Worm (Caenorhabditis elegans) whole organism, L4 larva: ENCODE data around the gene prmn-1.

Experiments used
- F26F4.8 ChIP-seq: fragments of 200-800 bp; sonication (Bioruptor generic); conservative IDR thresholded peaks from 2 replicates; pipeline ENCODE4 v1.3.6; 2022; ENCODE audit warnings: missing genetic modification characterization, missing compliant biosample characterization
- F37D6.2 ChIP-seq: sonication (generic microtip); optimal IDR thresholded peaks from 2 replicates; lab custom pipeline; 2016; ENCODE audit warnings: mild to moderate bottlenecking, missing genetic modification characterization, missing compliant biosample characterization
- F49E8.2 ChIP-seq: sonication (generic microtip); optimal IDR thresholded peaks from 2 replicates; lab custom pipeline; 2016; ENCODE audit warnings: missing compliant biosample characterization, mild to moderate bottlenecking, missing genetic modification characterization, borderline replicate concordance
- R02D3.7 ChIP-seq: fragments of 150-350 bp; sonication (generic microtip); optimal IDR thresholded peaks from 3 replicates; lab custom pipeline; 2014; ENCODE audit warnings: missing biosample characterization, missing genetic modification characterization
- T26A8.4 ChIP-seq: fragments of 200-800 bp; sonication (Bioruptor generic); IDR thresholded peaks from 2 replicates; pipeline ENCODE4 v1.3.6; 2022; ENCODE audit warnings: missing genetic modification characterization, missing compliant biosample characterization
- Y105C5A.15 ChIP-seq: fragments of 200-800 bp; sonication (Bioruptor generic); IDR thresholded peaks from 2 replicates; pipeline ENCODE4 v1.3.6; 2022; ENCODE audit warnings: missing genetic modification characterization, missing compliant biosample characterization
- Y48G9A.11 ChIP-seq: fragments of 200-800 bp; sonication (Bioruptor generic); IDR thresholded peaks from 2 replicates; pipeline ENCODE4 v1.3.6; 2022; ENCODE audit warnings: missing genetic modification reagents, missing genetic modification characterization, missing compliant biosample characterization
- Y75B8A.6 ChIP-seq: fragments of 200-800 bp; sonication (Bioruptor generic); IDR thresholded peaks from 2 replicates; pipeline ENCODE4 v1.3.6; 2022; ENCODE audit warnings: missing genetic modification reagents, missing genetic modification characterization, missing compliant biosample characterization
- ZK546.5 ChIP-seq, 2 experiments: sonication (generic microtip); optimal IDR thresholded peaks; 2 replicates each; lab custom pipeline; 2017; ENCODE audit warnings: missing biosample characterization in 2 of 2, missing genetic modification characterization in 2 of 2
- ama-1 ChIP-seq: fragments of 150-350 bp; optimal IDR thresholded peaks from 2 replicates; lab custom pipeline; 2014; ENCODE audit warnings: inconsistent platforms, mixed read lengths
- attf-4 ChIP-seq: sonication (generic microtip); optimal IDR thresholded peaks from 3 replicates; lab custom pipeline; 2017; ENCODE audit warnings: missing biosample characterization, missing genetic modification characterization
- ceh-28 ChIP-seq: fragments of 150-350 bp; optimal IDR thresholded peaks from 2 replicates; lab custom pipeline; 2014; ENCODE audit warnings: missing biosample characterization, missing genetic modification reagents, missing genetic modification characterization
- ceh-44 ChIP-seq: fragments of 200-800 bp; sonication (Bioruptor generic); IDR thresholded peaks from 2 replicates; pipeline ENCODE4 v1.3.6; 2022; ENCODE audit warnings: missing genetic modification reagents, missing genetic modification characterization, missing compliant biosample characterization
- ceh-62 ChIP-seq: sonication (generic microtip); optimal IDR thresholded peaks from 2 replicates; lab custom pipeline; 2017; ENCODE audit warnings: missing biosample characterization, missing genetic modification characterization
- ceh-82 ChIP-seq: sonication (generic microtip); optimal IDR thresholded peaks from 2 replicates; lab custom pipeline; 2017; ENCODE audit warnings: missing biosample characterization, missing genetic modification characterization
- ces-1 ChIP-seq: fragments of 150-350 bp; sonication (generic microtip); optimal IDR thresholded peaks from 4 replicates; lab custom pipeline; 2014; ENCODE audit warnings: missing biosample characterization, missing genetic modification reagents, missing genetic modification characterization
- daf-19 ChIP-seq: fragments of 200-800 bp; sonication (Bioruptor generic); conservative IDR thresholded peaks from 2 replicates; pipeline ENCODE4 v1.3.6; 2022; ENCODE audit warnings: missing genetic modification characterization, missing compliant biosample characterization
- daf-8 ChIP-seq: fragments of 200-800 bp; sonication (Bioruptor generic); IDR thresholded peaks from 2 replicates; pipeline ENCODE4 v1.3.6; 2022; ENCODE audit warnings: missing genetic modification characterization, missing compliant biosample characterization
- egl-43 ChIP-seq: fragments of 200-800 bp; sonication (Bioruptor generic); IDR thresholded peaks from 2 replicates; pipeline ENCODE4 v1.3.6; 2022; ENCODE audit warnings: missing genetic modification reagents, missing genetic modification characterization, missing compliant biosample characterization
- gei-8 ChIP-seq: fragments of 200-800 bp; sonication (Bioruptor generic); optimal IDR thresholded peaks from 2 replicates; lab custom pipeline; 2018; ENCODE audit warnings: mild to moderate bottlenecking, missing genetic modification characterization, missing compliant biosample characterization
- hlh-11 ChIP-seq: fragments of 200-800 bp; sonication (Bioruptor generic); optimal IDR thresholded peaks from 2 replicates; lab custom pipeline; 2018; ENCODE audit warnings: mild to moderate bottlenecking, missing genetic modification characterization, missing compliant biosample characterization
- lin-13 ChIP-seq: fragments of 150-350 bp; optimal IDR thresholded peaks from 2 replicates; lab custom pipeline; 2014; ENCODE audit warnings: missing biosample characterization, missing genetic modification reagents, missing genetic modification characterization
- lin-15B ChIP-seq: fragments of 150-350 bp; sonication (generic microtip); optimal IDR thresholded peaks from 3 replicates; lab custom pipeline; 2014; ENCODE audit warnings: missing biosample characterization, missing genetic modification characterization
- lin-39 ChIP-seq: fragments of 150-350 bp; optimal IDR thresholded peaks from 2 replicates; lab custom pipeline; 2014; ENCODE audit warnings: missing biosample characterization, missing genetic modification reagents, missing genetic modification characterization
- lsy-2 ChIP-seq, 2 experiments: fragments of 150-350 bp in 1 of 2; sonication (generic microtip) in 1 of 2; optimal IDR thresholded peaks; 2 replicates each; lab custom pipeline; 2014 to 2017; ENCODE audit warnings: missing biosample characterization in 2 of 2, missing genetic modification characterization in 2 of 2
- mdl-1 ChIP-seq, 2 experiments: fragments of 150-350 bp in 1 of 2; sonication (generic microtip) in 1 of 2; optimal IDR thresholded peaks; 2 replicates each; lab custom pipeline; 2014 to 2017; ENCODE audit warnings: missing biosample characterization in 2 of 2, missing genetic modification characterization in 2 of 2
- mep-1 ChIP-seq: fragments of 150-350 bp; sonication (generic microtip); optimal IDR thresholded peaks from 3 replicates; lab custom pipeline; 2014; ENCODE audit warnings: missing biosample characterization, missing genetic modification characterization
- mes-2 ChIP-seq: sonication (generic microtip); optimal IDR thresholded peaks from 2 replicates; lab custom pipeline; 2016; ENCODE audit warnings: missing genotype, mild to moderate bottlenecking, missing genetic modification characterization, missing compliant biosample characterization; ENCODE audit not compliant: poor library complexity, severe bottlenecking
- nhr-102 ChIP-seq: sonication (generic microtip); optimal IDR thresholded peaks from 2 replicates; lab custom pipeline; 2016; ENCODE audit warnings: mild to moderate bottlenecking, missing genetic modification characterization, moderate library complexity, missing compliant biosample characterization
- nhr-28 ChIP-seq: fragments of 150-350 bp; optimal IDR thresholded peaks from 2 replicates; lab custom pipeline; 2014; ENCODE audit warnings: missing biosample characterization, missing genetic modification characterization
- nhr-41 ChIP-seq: fragments of 200-800 bp; sonication (Bioruptor generic); IDR thresholded peaks from 2 replicates; pipeline ENCODE4 v1.3.6; 2022; ENCODE audit warnings: missing genetic modification reagents, missing genetic modification characterization, missing compliant biosample characterization
- nhr-42 ChIP-seq: fragments of 200-800 bp; sonication (Bioruptor generic); IDR thresholded peaks from 2 replicates; pipeline ENCODE4 v1.3.6; 2022; ENCODE audit warnings: missing genetic modification characterization, missing compliant biosample characterization
- nhr-48 ChIP-seq: sonication (generic microtip); optimal IDR thresholded peaks from 2 replicates; lab custom pipeline; 2016; ENCODE audit warnings: mild to moderate bottlenecking, missing genetic modification characterization, missing compliant biosample characterization
- nhr-77 ChIP-seq: fragments of 150-350 bp; optimal IDR thresholded peaks from 2 replicates; lab custom pipeline; 2014; ENCODE audit warnings: missing biosample characterization, missing genetic modification characterization
- pha-4 ChIP-seq, 2 experiments: fragments of 150-350 bp in 1 of 2; fragments of 200-800 bp in 1 of 2; sonication (Bioruptor generic) in 1 of 2; IDR thresholded peaks in 1 of 2; optimal IDR thresholded peaks in 1 of 2; 2 replicates each; pipeline versions ENCODE4 v1.3.6 to Lab custom; 2014 to 2022; ENCODE audit warnings: missing genetic modification characterization in 2 of 2, missing genetic modification reagents in 2 of 2, missing biosample characterization in 1 of 2, missing compliant biosample characterization in 1 of 2
- php-3 ChIP-seq: fragments of 200-800 bp; sonication (Bioruptor generic); IDR thresholded peaks from 2 replicates; pipeline ENCODE4 v1.3.6; 2022; ENCODE audit warnings: missing genetic modification reagents, missing genetic modification characterization, missing compliant biosample characterization
- pqm-1 ChIP-seq: sonication (generic microtip); optimal IDR thresholded peaks from 2 replicates; lab custom pipeline; 2017; ENCODE audit warnings: missing biosample characterization, missing genetic modification characterization
- rbr-2 ChIP-seq: sonication (generic microtip); optimal IDR thresholded peaks from 2 replicates; lab custom pipeline; 2016; ENCODE audit warnings: missing genotype, missing genetic modification characterization, missing compliant biosample characterization
- sdz-12 ChIP-seq: fragments of 200-800 bp; sonication (Bioruptor generic); optimal IDR thresholded peaks from 2 replicates; lab custom pipeline; 2018; ENCODE audit warnings: mild to moderate bottlenecking, missing genetic modification characterization, missing compliant biosample characterization
- skn-1 ChIP-seq: fragments of 150-350 bp; optimal IDR thresholded peaks from 2 replicates; lab custom pipeline; 2014; ENCODE audit warnings: missing biosample characterization, missing genetic modification characterization
- spr-1 ChIP-seq: sonication (generic microtip); optimal IDR thresholded peaks from 2 replicates; lab custom pipeline; 2016; ENCODE audit warnings: mild to moderate bottlenecking, missing genetic modification characterization, missing compliant biosample characterization
- tag-97 ChIP-seq: fragments of 200-800 bp; sonication (Bioruptor generic); IDR thresholded peaks from 2 replicates; pipeline ENCODE4 v1.3.6; 2022; ENCODE audit warnings: missing genetic modification characterization, missing compliant biosample characterization
- tra-1 ChIP-seq: fragments of 200-800 bp; sonication (Bioruptor generic); IDR thresholded peaks from 2 replicates; pipeline ENCODE4 v1.3.6; 2022; ENCODE audit warnings: missing genetic modification reagents, missing genetic modification characterization, missing compliant biosample characterization
- unc-130 ChIP-seq: sonication (generic microtip); optimal IDR thresholded peaks from 2 replicates; lab custom pipeline; 2016; ENCODE audit warnings: missing genetic modification reagents, missing genetic modification characterization, missing compliant biosample characterization
- vab-7 ChIP-seq: fragments of 200-800 bp; sonication (Bioruptor generic); IDR thresholded peaks from 2 replicates; pipeline ENCODE4 v1.3.6; 2022; ENCODE audit warnings: missing genetic modification reagents, missing genetic modification characterization, missing compliant biosample characterization
- zip-11 ChIP-seq: fragments of 200-800 bp; sonication (Bioruptor generic); IDR thresholded peaks from 2 replicates; pipeline ENCODE4 v1.3.6; 2022; ENCODE audit warnings: missing genetic modification characterization, missing compliant biosample characterization
- zip-2 ChIP-seq: fragments of 150-350 bp; optimal IDR thresholded peaks from 2 replicates; lab custom pipeline; 2014; ENCODE audit warnings: missing biosample characterization, missing genetic modification characterization
- ztf-11 ChIP-seq: fragments of 150-350 bp; optimal IDR thresholded peaks from 2 replicates; lab custom pipeline; 2014; ENCODE audit warnings: missing biosample characterization, missing genetic modification characterization
- ztf-7 ChIP-seq: fragments of 150-350 bp; optimal IDR thresholded peaks from 2 replicates; lab custom pipeline; 2014; ENCODE audit warnings: missing biosample characterization, missing genetic modification characterization

Gene prmn-1

DNA sequence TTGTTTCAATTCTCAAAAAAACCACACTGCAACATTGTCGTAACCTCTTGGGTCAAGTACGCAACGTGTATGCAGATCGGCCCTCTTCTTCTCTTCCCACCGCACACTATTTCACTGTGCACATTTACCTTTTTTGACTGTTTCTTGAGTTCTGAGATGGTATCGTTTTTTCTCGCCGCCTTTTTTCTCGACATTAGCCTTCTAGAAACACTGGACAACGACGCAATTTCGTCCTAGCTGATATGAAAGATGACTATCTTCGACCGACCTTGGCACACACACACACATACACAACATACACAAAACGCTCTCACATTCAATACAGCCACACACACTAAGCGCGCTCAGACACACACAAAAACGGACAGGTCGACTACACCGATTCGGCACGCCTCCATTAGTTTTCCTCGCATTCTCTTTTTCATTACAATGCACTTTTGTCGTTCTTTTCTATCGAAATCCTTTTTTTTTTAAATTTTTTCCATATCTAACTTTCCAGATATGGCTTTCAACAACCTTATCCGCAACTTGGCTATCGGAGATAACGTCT, 45.4 kb upstream of the prmn-1 start, which contains the start of gene aco-1 (continued):
- TF ChIP-seq nhr-28 (tag; lab: Kevin White, UChicago) (peak; percentile 99), nhr-41 (no peak), mep-1 (tag; lab: Kevin White, UChicago) (peak; percentile 27), zip-2 (no peak), rbr-2 (tag; lab: Kevin White, UChicago) (peak; percentile 4), tag-97 (GFP tag; lab: Robert Waterston, UW) (no peak), hlh-11 (peak; percentile 77), nhr-48 (tag; lab: Kevin White, UChicago) (no peak), ceh-82 (tag; lab: Kevin White, UChicago) (no peak), mes-2 (no peak), tra-1 (GFP tag; lab: Robert Waterston, UW) (0 out of 2 replicates have a peak, but pooled peaks have one; percentile 39), ztf-11 (tag; lab: Kevin White, UChicago) (no peak)

DNA sequence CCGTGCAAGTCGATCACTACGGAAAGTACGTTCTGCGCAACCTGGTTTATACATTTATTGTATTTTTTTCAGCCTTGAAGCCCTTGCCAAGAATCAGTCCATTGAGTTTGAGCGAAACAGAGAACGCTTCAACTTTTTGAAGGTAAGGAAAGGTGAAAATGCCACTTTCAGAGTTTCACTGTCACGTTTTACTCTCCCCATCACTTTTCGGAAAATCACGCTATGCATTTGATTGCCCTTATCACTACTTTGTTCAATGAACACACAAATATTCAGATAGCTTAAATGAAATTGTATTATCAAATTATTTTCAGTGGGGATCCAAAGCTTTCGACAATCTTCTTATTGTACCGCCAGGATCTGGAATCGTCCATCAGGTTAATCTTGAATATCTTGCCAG, 44.4 kb upstream of the prmn-1 start:
- TF ChIP-seq mdl-1 (tag; optimal IDR thresholded peaks at IDR 0.05; lab: Kevin White, UChicago) (peak in 1 of 2 experiments; percentile 19), rbr-2 (tag; lab: Kevin White, UChicago) (no peak), F37D6.2 (tag; lab: Kevin White, UChicago) (no peak), php-3 (GFP tag; lab: Robert Waterston, UW) (no peak), unc-130 (GFP tag; lab: Kevin White, UChicago) (no peak), ces-1 (GFP tag; lab: Kevin White, UChicago) (no peak), mep-1 (tag; lab: Kevin White, UChicago) (no peak), vab-7 (GFP tag; lab: Robert Waterston, UW) (no peak), Y105C5A.15 (GFP tag; lab: Robert Waterston, UW) (no peak), Y48G9A.11 (no peak), nhr-77 (tag; lab: Kevin White, UChicago) (peak; percentile 63), ceh-82 (tag; lab: Kevin White, UChicago) (no peak), ceh-28 (tag; lab: Kevin White, UChicago) (no peak), nhr-28 (tag; lab: Kevin White, UChicago) (peak; percentile 78), sdz-12 (GFP tag; lab: Kevin White, UChicago) (no peak), F26F4.8 (GFP tag; lab: Robert Waterston, UW) (no peak), lsy-2 (tag; optimal IDR thresholded peaks at IDR 0.05; lab: Kevin White, UChicago) (no peak), nhr-102 (tag; lab: Kevin White, UChicago) (no peak), ceh-44 (GFP tag; lab: Robert Waterston, UW) (no peak), skn-1 (tag; lab: Kevin White, UChicago) (no peak), gei-8 (no peak), T26A8.4 (no peak), R02D3.7 (tag; lab: Kevin White, UChicago) (no peak), attf-4 (no peak), lin-13 (GFP tag; lab: Kevin White, UChicago) (no peak), ceh-62 (no peak), tra-1 (GFP tag; lab: Robert Waterston, UW) (no peak), ama-1 (no peak), zip-11 (GFP tag; lab: Robert Waterston, UW) (no peak), pha-4 (GFP tag; IDR thresholded peaks at IDR 0.05; lab: Robert Waterston, UW) (0 out of 2 replicates have a peak, but pooled peaks have one; percentile 18), pha-4 (tag; optimal IDR thresholded peaks at IDR 0.05; lab: Kevin White, UChicago) (no peak), ztf-11 (tag; lab: Kevin White, UChicago) (no peak), nhr-42 (GFP tag; lab: Robert Waterston, UW) (no peak), nhr-48 (tag; lab: Kevin White, UChicago) (no peak), egl-43 (GFP tag; lab: Robert Waterston, UW) (no peak), daf-19 (GFP tag; lab: Robert Waterston, UW) (no peak), Y75B8A.6 (GFP tag; lab: Robert Waterston, UW) (no peak), tag-97 (GFP tag; lab: Robert Waterston, UW) (no peak), spr-1 (tag; lab: Kevin White, UChicago) (no peak), nhr-41 (no peak), lin-39 (tag; lab: Kevin White, UChicago) (no peak), ZK546.5 (tag; optimal IDR thresholded peaks at IDR 0.05; lab: Kevin White, UChicago) (no peak), ztf-7 (tag; lab: Kevin White, UChicago) (no peak), F49E8.2 (tag; lab: Kevin White, UChicago) (no peak), pqm-1 (tag; lab: Kevin White, UChicago) (peak; percentile 40), lin-15B (tag; lab: Kevin White, UChicago) (no peak), daf-8 (GFP tag; lab: Robert Waterston, UW) (no peak)
